Worm (Caenorhabditis elegans): ENCODE results near the gene C31B8.9.

- no peak for TF ChIP-seq unc-62 (GFP tag; optimal IDR thresholded peaks at IDR 0.05)
- TF ChIP-seq ztf-11 (tag; optimal IDR thresholded peaks at IDR 0.05), result no peak
- no peak for TF ChIP-seq sem-2 (GFP tag; optimal IDR thresholded peaks at IDR 0.05)
- TF ChIP-seq mep-1 (tag; optimal IDR thresholded peaks at IDR 0.05), result no peak
- no peak for TF ChIP-seq ceh-39 (tag; optimal IDR thresholded peaks at IDR 0.05)
- no peak for TF ChIP-seq nhr-12 (tag; optimal IDR thresholded peaks at IDR 0.05)
- TF ChIP-seq zip-8 (tag; optimal IDR thresholded peaks at IDR 0.05), result no peak
- no peak for TF ChIP-seq nhr-237 (tag; optimal IDR thresholded peaks at IDR 0.05)
- TF ChIP-seq bed-3 (GFP tag; optimal IDR thresholded peaks at IDR 0.05), result no peak
- no peak for TF ChIP-seq elt-3 (tag; optimal IDR thresholded peaks at IDR 0.05)
- TF ChIP-seq tbx-8 (GFP tag; optimal IDR thresholded peaks at IDR 0.05), result no peak
Observed at ce11 chrV:2909525-2909924, 3.3 kb downstream of the C31B8.9 start, which contains the start of gene zmp-3.

Data from whole organism, mixed stage, embryonic.